Worm (Caenorhabditis elegans) whole organism, L1 larva: ENCODE measurements around the gene srz-95.

Experiments used
- C04F5.9 ChIP-seq: sonication (generic microtip); optimal IDR thresholded peaks from 2 replicates; lab custom pipeline; 2016; ENCODE audit warnings: missing genetic modification characterization, missing compliant biosample characterization
- ces-1 ChIP-seq: fragments of 150-350 bp; optimal IDR thresholded peaks from 2 replicates; lab custom pipeline; 2014; ENCODE audit warnings: missing biosample characterization, missing genetic modification reagents, missing genetic modification characterization
- efl-1 ChIP-seq, 4 experiments: fragments of 150-350 bp; optimal IDR thresholded peaks in 3 of 4; peaks in 1 of 4; 1 replicate in 1 of 4; 2 replicates in 3 of 4; lab custom pipeline; 2014; ENCODE audit warnings: missing biosample characterization in 2 of 4, missing genetic modification characterization in 2 of 4, missing genetic modification reagents in 2 of 4
- fkh-10 ChIP-seq: sonication (generic microtip); optimal IDR thresholded peaks from 2 replicates; lab custom pipeline; 2017; ENCODE audit warnings: missing biosample characterization, missing genetic modification reagents, missing genetic modification characterization
- fkh-8 ChIP-seq: sonication (generic microtip); optimal IDR thresholded peaks from 2 replicates; lab custom pipeline; 2016; ENCODE audit warnings: mild to moderate bottlenecking, missing genetic modification characterization, missing compliant biosample characterization
- grh-1 ChIP-seq: fragments of 200-800 bp; sonication (Bioruptor generic); IDR thresholded peaks from 2 replicates; pipeline ENCODE4 v1.3.6; 2022; ENCODE audit warnings: missing genetic modification reagents, missing genetic modification characterization, missing compliant biosample characterization
- hlh-4 ChIP-seq: sonication (generic microtip); optimal IDR thresholded peaks from 2 replicates; lab custom pipeline; 2016; ENCODE audit warnings: mild to moderate bottlenecking, missing genetic modification characterization, missing compliant biosample characterization
- lsy-2 ChIP-seq, 2 experiments: fragments of 150-350 bp; optimal IDR thresholded peaks; 2 replicates each; lab custom pipeline; 2014; ENCODE audit warnings: missing biosample characterization in 2 of 2, missing genetic modification characterization in 2 of 2
- mdl-1 ChIP-seq, 2 experiments: fragments of 150-350 bp; optimal IDR thresholded peaks; 2 replicates each; lab custom pipeline; 2014 to 2017; ENCODE audit warnings: missing biosample characterization in 2 of 2, missing genetic modification characterization in 2 of 2, inconsistent platforms in 1 of 2
- nhr-237 ChIP-seq: fragments of 150-350 bp; optimal IDR thresholded peaks from 2 replicates; lab custom pipeline; 2014; ENCODE audit warnings: missing biosample characterization, missing genetic modification characterization
- nhr-76 ChIP-seq: sonication (generic microtip); optimal IDR thresholded peaks from 2 replicates; lab custom pipeline; 2017; ENCODE audit warnings: missing biosample characterization, missing genetic modification characterization
- sox-4 ChIP-seq: sonication (generic microtip); optimal IDR thresholded peaks from 2 replicates; lab custom pipeline; 2016; ENCODE audit warnings: missing genetic modification characterization, missing compliant biosample characterization
- swsn-7 ChIP-seq: sonication (generic microtip); optimal IDR thresholded peaks from 2 replicates; lab custom pipeline; 2016; ENCODE audit warnings: missing genetic modification characterization, missing compliant biosample characterization
- xbp-1 ChIP-seq: sonication (generic microtip); optimal IDR thresholded peaks from 2 replicates; lab custom pipeline; 2016; ENCODE audit warnings: missing genetic modification characterization, missing compliant biosample characterization
- ztf-11 ChIP-seq, 2 experiments: sonication (generic microtip); optimal IDR thresholded peaks; 2 replicates each; lab custom pipeline; 2016 to 2017; ENCODE audit warnings: missing genetic modification characterization in 2 of 2, missing biosample characterization in 1 of 2, missing compliant biosample characterization in 1 of 2

srz-95 gene

ce11 chrV:17026289-17026688 is 34.5 kb downstream of the srz-95 start, which contains the start of gene F49H6.15 (continued):
- TF ChIP-seq fkh-10 (GFP tag; lab: Kevin White, UChicago) (no peak), C04F5.9 (no peak)

ce11 chrV:17030430-17030829 is 38.6 kb downstream of the srz-95 start:
- TF ChIP-seq hlh-4 (tag; lab: Kevin White, UChicago) = peak; percentile 98
- TF ChIP-seq swsn-7 (tag; lab: Kevin White, UChicago) = no peak
- TF ChIP-seq fkh-8 (tag; lab: Kevin White, UChicago) = peak; percentile 3
- TF ChIP-seq mdl-1 (tag; optimal IDR thresholded peaks at IDR 0.05; lab: Kevin White, UChicago) = no peak
- TF ChIP-seq ces-1 = no peak
- TF ChIP-seq sox-4 (tag; lab: Kevin White, UChicago) = no peak

DNA sequence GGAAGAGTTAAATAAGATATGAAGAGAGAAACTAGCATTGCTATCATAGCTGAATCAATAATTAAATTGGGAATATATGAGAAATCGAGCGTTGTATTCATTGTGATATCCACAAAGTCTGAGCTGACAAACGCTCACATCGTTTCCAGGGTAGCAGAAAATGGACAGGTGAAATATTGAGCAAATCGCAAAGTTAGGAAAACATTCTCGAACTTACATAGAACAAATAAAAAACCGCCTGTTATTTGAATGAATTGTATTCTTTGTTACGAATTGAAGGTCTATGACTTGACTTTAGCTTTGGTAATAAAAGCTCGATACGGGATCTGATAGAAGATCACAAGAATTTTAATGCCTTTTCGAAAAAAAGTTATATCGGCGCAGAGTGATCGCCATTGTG is 44.0 kb downstream of the srz-95 start, which contains the start of gene srz-94:
Gene srz-94, minus strand, starts transcription at position 101 of the 400 bp plus-strand sequence.
- TF ChIP-seq ztf-11 (tag; optimal IDR thresholded peaks at IDR 0.05; lab: Kevin White, UChicago) = no peak
- TF ChIP-seq nhr-76 (tag; lab: Kevin White, UChicago) = no peak
- TF ChIP-seq grh-1 (GFP tag; lab: Robert Waterston, UW) = no peak
- TF ChIP-seq lsy-2 (tag; optimal IDR thresholded peaks at IDR 0.05; lab: Kevin White, UChicago) = no peak
- TF ChIP-seq xbp-1 (tag; lab: Kevin White, UChicago) = no peak

- TF ChIP-seq nhr-237 (no peak), efl-1 (optimal IDR thresholded peaks at IDR 0.05; lab: Kevin White, UChicago) (no peak), efl-1 (GFP tag; optimal IDR thresholded peaks at IDR 0.05 in 1 of 2; lab: Kevin White, UChicago) (peak in 1 of 2 experiments; percentile 44)
Measured at ce11 chrV:17042263-17042662, 50.4 kb downstream of the srz-95 start, which contains the start of gene hpo-33. TSS of gene hpo-33 (plus strand) at chrV:17042563.
